Fruit fly (Drosophila melanogaster): ENCODE measurements around the gene LManVI.

Gene LManVI

dm6 chr2L:8746350-8746759 is 34.7 kb downstream of the LManVI start:
- TF ChIP-seq Eip78C (GFP tag): peak; percentile 77
- TF ChIP-seq CG8319 (GFP tag; optimal IDR thresholded peaks at IDR 0.05): no peak
- peak; percentile 57 for TF ChIP-seq svp (GFP tag)
- no peak for TF ChIP-seq CG1621 (tag; optimal IDR thresholded peaks at IDR 0.05)
- TF ChIP-seq Ets96B (tag; optimal IDR thresholded peaks at IDR 0.05): no peak
- peak; percentile 11 for TF ChIP-seq CG6792 (GFP tag; optimal IDR thresholded peaks at IDR 0.05)
- no peak for TF ChIP-seq CG6163 (GFP tag; IDR thresholded peaks at IDR 0.05)
- TF ChIP-seq vri (GFP tag; optimal IDR thresholded peaks at IDR 0.05): no peak
- TF ChIP-seq CG3919 (GFP tag; optimal IDR thresholded peaks at IDR 0.05): peak; percentile 20
- no peak for TF ChIP-seq spab (GFP tag; optimal IDR thresholded peaks at IDR 0.05)
- TF ChIP-seq CG15336 (GFP tag; IDR thresholded peaks at IDR 0.05): no peak
- TF ChIP-seq CG32006 (GFP tag; optimal IDR thresholded peaks at IDR 0.05): no peak
- no peak for TF ChIP-seq Smox (GFP tag; optimal IDR thresholded peaks at IDR 0.05)
- TF ChIP-seq lz (GFP tag; optimal IDR thresholded peaks at IDR 0.05): no peak
- TF ChIP-seq CG6854 (GFP tag; optimal IDR thresholded peaks at IDR 0.05): no peak
- TF ChIP-seq CG4318 (GFP tag; optimal IDR thresholded peaks at IDR 0.05): no peak
- TF ChIP-seq CG34406 (GFP tag; optimal IDR thresholded peaks at IDR 0.05): no peak
- no peak for TF ChIP-seq cyc (GFP tag; optimal IDR thresholded peaks at IDR 0.05)
- TF ChIP-seq OdsH (GFP tag; optimal IDR thresholded peaks at IDR 0.05): no peak
- TF ChIP-seq Eip93F (GFP tag; optimal IDR thresholded peaks at IDR 0.05): no peak
- no peak for TF ChIP-seq Ets21C (GFP tag; optimal IDR thresholded peaks at IDR 0.05)
- TF ChIP-seq topi (GFP tag; optimal IDR thresholded peaks at IDR 0.05): peak; percentile 32
- no peak for TF ChIP-seq Eip75B (GFP tag; optimal IDR thresholded peaks at IDR 0.05)
- no peak for TF ChIP-seq CG7368 (GFP tag; optimal IDR thresholded peaks at IDR 0.05)
- TF ChIP-seq dac (GFP tag; optimal IDR thresholded peaks at IDR 0.05): no peak
- TF ChIP-seq CG11902 (GFP tag; optimal IDR thresholded peaks at IDR 0.05): no peak
- no peak for TF ChIP-seq CG6808 (GFP tag; optimal IDR thresholded peaks at IDR 0.05)
- no peak for TF ChIP-seq fkh (GFP tag; optimal IDR thresholded peaks at IDR 0.05)

dm6 chr2L:8743082-8743481 is 38.0 kb downstream of the LManVI start:
- no peak for TF ChIP-seq Sox14 (GFP tag; optimal IDR thresholded peaks at IDR 0.05)
- TF ChIP-seq CG6163 (GFP tag; IDR thresholded peaks at IDR 0.05): no peak
- TF ChIP-seq CG8632 (GFP tag; optimal IDR thresholded peaks at IDR 0.05): no peak
- TF ChIP-seq net (GFP tag; optimal IDR thresholded peaks at IDR 0.05): no peak
- TF ChIP-seq OdsH (GFP tag; optimal IDR thresholded peaks at IDR 0.05): no peak
- TF ChIP-seq fd59A (GFP tag; optimal IDR thresholded peaks at IDR 0.05): no peak
- TF ChIP-seq CG4318 (GFP tag; optimal IDR thresholded peaks at IDR 0.05): no peak
- no peak for TF ChIP-seq CG1621 (tag; optimal IDR thresholded peaks at IDR 0.05)
- TF ChIP-seq CG7368 (GFP tag; optimal IDR thresholded peaks at IDR 0.05): no peak
- TF ChIP-seq CG11902 (GFP tag; optimal IDR thresholded peaks at IDR 0.05): no peak
- TF ChIP-seq Blimp-1 (GFP tag; optimal IDR thresholded peaks at IDR 0.05): no peak
- TF ChIP-seq CG9139 (GFP tag; optimal IDR thresholded peaks at IDR 0.05): no peak
- no peak for TF ChIP-seq CG6276 (GFP tag; optimal IDR thresholded peaks at IDR 0.05)
- no peak for TF ChIP-seq dsx (GFP tag; optimal IDR thresholded peaks at IDR 0.05; ENCODE audit: poor library complexity, severe bottlenecking)
- TF ChIP-seq Hr4 (GFP tag; optimal IDR thresholded peaks at IDR 0.05): no peak
- no peak for TF ChIP-seq fd85E (GFP tag; optimal IDR thresholded peaks at IDR 0.05)
- TF ChIP-seq CG6854 (GFP tag; optimal IDR thresholded peaks at IDR 0.05): no peak
- no peak for TF ChIP-seq CG6808 (GFP tag; optimal IDR thresholded peaks at IDR 0.05)
- no peak for TF ChIP-seq CG32006 (GFP tag; optimal IDR thresholded peaks at IDR 0.05)
- no peak for TF ChIP-seq spab (GFP tag; optimal IDR thresholded peaks at IDR 0.05)

dm6 chr2L:8740757-8741278 is 40.2 kb downstream of the LManVI start:
- TF ChIP-seq spab (GFP tag; optimal IDR thresholded peaks at IDR 0.05) (no peak), fd85E (GFP tag; optimal IDR thresholded peaks at IDR 0.05) (no peak), Hr38 (GFP tag; optimal IDR thresholded peaks at IDR 0.05) (no peak), CG31627 (GFP tag; optimal IDR thresholded peaks at IDR 0.05) (no peak), Eip75B (GFP tag; optimal IDR thresholded peaks at IDR 0.05) (no peak), CG6792 (GFP tag; optimal IDR thresholded peaks at IDR 0.05) (no peak), Sox14 (GFP tag; optimal IDR thresholded peaks at IDR 0.05) (no peak), pdm3 (GFP tag; optimal IDR thresholded peaks at IDR 0.05) (no peak), Eip78C (GFP tag) (peak; percentile 27), CG16779 (tag; optimal IDR thresholded peaks at IDR 0.05) (no peak), Smox (GFP tag; optimal IDR thresholded peaks at IDR 0.05) (no peak), Hr4 (GFP tag; optimal IDR thresholded peaks at IDR 0.05) (no peak), dsx (GFP tag; optimal IDR thresholded peaks at IDR 0.05; ENCODE audit: poor library complexity, severe bottlenecking) (peak; percentile 43), cyc (GFP tag; optimal IDR thresholded peaks at IDR 0.05) (no peak), CG7368 (GFP tag; optimal IDR thresholded peaks at IDR 0.05) (no peak), CG6163 (GFP tag; IDR thresholded peaks at IDR 0.05) (no peak), CG11294 (GFP tag; IDR thresholded peaks at IDR 0.05) (no peak), Sox102F (GFP tag; optimal IDR thresholded peaks at IDR 0.05) (no peak), CG6808 (GFP tag; optimal IDR thresholded peaks at IDR 0.05) (peak; percentile 99), Ets96B (tag; optimal IDR thresholded peaks at IDR 0.05) (no peak), esn (GFP tag; optimal IDR thresholded peaks at IDR 0.05) (no peak), fkh (GFP tag; optimal IDR thresholded peaks at IDR 0.05) (no peak), lz (GFP tag; optimal IDR thresholded peaks at IDR 0.05) (no peak), CG3032 (tag; optimal IDR thresholded peaks at IDR 0.05) (no peak), topi (GFP tag; optimal IDR thresholded peaks at IDR 0.05) (no peak)
